Fruit fly (Drosophila melanogaster) whole organism, adult: ENCODE results near the gene eIF3l.

Experiments used
- CG11617 ChIP-seq: fragments of 200-800 bp; sonication (Bioruptor generic); optimal IDR thresholded peaks from 2 replicates; lab custom pipeline; 2017; ENCODE audit warnings: mild to moderate bottlenecking, missing biosample characterization, missing genetic modification reagents, missing genetic modification characterization
- CG12768 ChIP-seq: fragments of 200-800 bp; sonication (Bioruptor generic); optimal IDR thresholded peaks from 2 replicates; lab custom pipeline; 2017; ENCODE audit warnings: missing biosample characterization, missing genetic modification characterization, mild to moderate bottlenecking, moderate library complexity, missing genetic modification reagents
- CG14711 ChIP-seq: fragments of 200-800 bp; sonication (Bioruptor generic); optimal IDR thresholded peaks from 2 replicates; lab custom pipeline; 2018; ENCODE audit warnings: missing biosample characterization, mild to moderate bottlenecking, missing genetic modification characterization, moderate library complexity
- CG1620 ChIP-seq: fragments of 200-800 bp; sonication (Bioruptor generic); optimal IDR thresholded peaks from 2 replicates; lab custom pipeline; 2016; ENCODE audit warnings: missing biosample characterization, missing genetic modification characterization
- CG33017 ChIP-seq: fragments of 200-800 bp; sonication (Bioruptor generic); optimal IDR thresholded peaks from 2 replicates; lab custom pipeline; 2018; ENCODE audit warnings: missing biosample characterization, mild to moderate bottlenecking, missing genetic modification characterization, moderate library complexity
- CG5204 ChIP-seq: fragments of 200-800 bp; sonication (Bioruptor generic); optimal IDR thresholded peaks from 2 replicates; lab custom pipeline; 2016; ENCODE audit warnings: missing biosample characterization, missing genetic modification characterization
- CG7045 ChIP-seq: fragments of 200-800 bp; sonication (Bioruptor generic); optimal IDR thresholded peaks from 2 replicates; lab custom pipeline; 2017; ENCODE audit warnings: missing biosample characterization, mild to moderate bottlenecking, missing genetic modification characterization
- CG7101 ChIP-seq: fragments of 200-800 bp; sonication (Bioruptor generic); optimal IDR thresholded peaks from 2 replicates; lab custom pipeline; 2018; ENCODE audit warnings: missing biosample characterization, mild to moderate bottlenecking, missing genetic modification characterization, moderate library complexity
- Clk ChIP-seq: fragments of 200-800 bp; sonication (Bioruptor generic); optimal IDR thresholded peaks from 2 replicates; lab custom pipeline; 2017; ENCODE audit warnings: missing biosample characterization, missing genetic modification characterization
- Crg-1 ChIP-seq: fragments of 200-800 bp; sonication (Bioruptor generic); optimal IDR thresholded peaks from 2 replicates; lab custom pipeline; 2016; ENCODE audit warnings: missing biosample characterization, missing genetic modification characterization
- Hr96 ChIP-seq: fragments of 200-800 bp; sonication (Bioruptor generic); optimal IDR thresholded peaks from 2 replicates; lab custom pipeline; 2016; ENCODE audit warnings: missing biosample characterization, missing genetic modification characterization
- Mnt ChIP-seq: fragments of 200-800 bp; sonication (Bioruptor generic); optimal IDR thresholded peaks from 2 replicates; lab custom pipeline; 2016; ENCODE audit warnings: missing biosample characterization, mild to moderate bottlenecking, missing genetic modification characterization
- bab1 ChIP-seq: fragments of 200-800 bp; sonication (Bioruptor generic); optimal IDR thresholded peaks from 3 replicates; lab custom pipeline; 2019; ENCODE audit warnings: missing biosample characterization, mild to moderate bottlenecking, missing genetic modification characterization, moderate library complexity
- cic ChIP-seq: fragments of 200-800 bp; sonication (Bioruptor generic); optimal IDR thresholded peaks from 2 replicates; lab custom pipeline; 2017; ENCODE audit warnings: missing biosample characterization, mild to moderate bottlenecking, missing genetic modification characterization, moderate library complexity
- cnc ChIP-seq, 2 experiments: fragments of >200 bp; optimal IDR thresholded peaks; 2 replicates each; lab custom pipeline; 2017
- kay ChIP-seq: fragments of 200-800 bp; sonication (Bioruptor generic); peaks from one replicate; lab custom pipeline; 2016; ENCODE audit warnings: missing biosample characterization, missing genetic modification characterization, borderline replicate concordance
- ovo ChIP-seq: fragments of 200-800 bp; sonication (Bioruptor generic); optimal IDR thresholded peaks from 2 replicates; lab custom pipeline; 2016; ENCODE audit warnings: missing biosample characterization, missing genetic modification characterization
- pad ChIP-seq: fragments of 200-800 bp; sonication (Bioruptor generic); optimal IDR thresholded peaks from 3 replicates; lab custom pipeline; 2017; ENCODE audit warnings: missing biosample characterization, missing genetic modification characterization, mild to moderate bottlenecking, moderate library complexity, missing genetic modification reagents
- tj ChIP-seq: fragments of 200-800 bp; sonication (Bioruptor generic); optimal IDR thresholded peaks from 3 replicates; lab custom pipeline; 2017; ENCODE audit warnings: missing biosample characterization, mild to moderate bottlenecking, missing genetic modification characterization, moderate library complexity
- toe ChIP-seq: fragments of 200-800 bp; sonication (Bioruptor generic); optimal IDR thresholded peaks from 2 replicates; lab custom pipeline; 2016; ENCODE audit warnings: missing biosample characterization, missing genetic modification characterization

eIF3l gene

dm6 chr3L:12162156-12162682, 16.3 kb upstream of the eIF3l start:
- TF ChIP-seq CG7101 (tag; lab: Kevin White, UChicago) (no peak), cnc (optimal IDR thresholded peaks at IDR 0.05; lab: Kevin White, UChicago) (no peak), kay (GFP tag; lab: Kevin White, UChicago) (no peak)

DNA sequence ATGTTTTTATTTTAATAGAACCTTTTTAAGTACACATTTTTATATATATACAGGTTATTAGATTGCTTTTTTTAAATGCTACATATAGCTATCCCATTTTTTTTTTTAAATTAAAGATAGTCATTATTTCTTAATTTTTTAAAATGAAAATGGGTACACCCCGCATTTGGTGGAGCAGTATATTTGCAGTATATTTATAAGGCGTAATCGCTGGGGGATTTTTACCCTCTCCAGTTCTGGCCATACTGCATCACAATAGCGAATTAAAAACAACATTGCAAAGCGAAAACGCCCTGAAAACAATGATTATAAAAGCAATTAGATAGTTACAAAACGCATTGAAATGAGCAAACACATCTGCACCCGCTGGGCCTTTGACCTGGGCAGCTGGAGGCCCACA, 3.1 kb upstream of the eIF3l start, which contains the start of gene CG32099:
TSS of gene CG32099 (plus strand) at position 250 of the 400 bp plus-strand sequence.
- TF ChIP-seq pad (no peak), CG14711 (peak; percentile 13), CG7101 (tag; lab: Kevin White, UChicago) (no peak)

dm6 chr3L:12146970-12147369, 1.1 kb upstream of the eIF3l start:
- TF ChIP-seq Mnt (peak; percentile 30), Clk (GFP tag; lab: Kevin White, UChicago) (no peak), ovo (GFP tag; lab: Kevin White, UChicago) (peak; percentile 48)

DNA sequence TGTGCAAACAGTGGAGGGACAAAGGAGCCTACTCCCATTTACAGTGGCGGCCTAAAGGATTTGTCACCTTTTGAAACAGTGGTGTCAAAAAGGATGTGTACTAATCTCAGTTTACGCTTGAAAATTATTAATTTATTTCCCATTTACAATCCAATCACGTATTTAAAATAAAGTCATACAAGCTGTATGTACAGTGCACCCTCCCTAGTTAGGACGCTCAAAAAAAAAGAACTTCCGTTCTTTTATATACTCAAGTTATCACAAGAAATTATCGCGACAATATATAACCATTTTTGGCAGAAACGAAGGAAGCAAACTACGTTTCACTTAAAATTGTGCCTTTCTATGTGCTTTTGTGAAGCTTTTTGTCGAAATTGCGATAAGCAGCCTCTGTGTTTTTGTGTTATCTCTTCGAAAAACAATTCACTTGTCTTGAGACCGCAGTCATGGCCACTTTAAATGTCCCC, 6.6 kb downstream of the eIF3l start:
- no peak for TF ChIP-seq ovo (GFP tag; lab: Kevin White, UChicago)
- peak; percentile 35 for TF ChIP-seq CG14711
- TF ChIP-seq pad: peak; percentile 7
- peak; percentile 29 for TF ChIP-seq CG7101 (tag; lab: Kevin White, UChicago)
- no peak for TF ChIP-seq toe (GFP tag; lab: Kevin White, UChicago)
- no peak for TF ChIP-seq Mnt
- TF ChIP-seq CG7045 (GFP tag; lab: Kevin White, UChicago): peak; percentile 49
- TF ChIP-seq kay (GFP tag; lab: Kevin White, UChicago): no peak
- TF ChIP-seq bab1 (GFP tag; lab: Kevin White, UChicago): no peak
- peak; percentile 19 for TF ChIP-seq CG11617 (GFP tag; lab: Kevin White, UChicago)
- TF ChIP-seq cnc (optimal IDR thresholded peaks at IDR 0.05; lab: Kevin White, UChicago): no peak
- peak; percentile 26 for TF ChIP-seq CG1620 (GFP tag; lab: Kevin White, UChicago)
- no peak for TF ChIP-seq tj (GFP tag; lab: Kevin White, UChicago)
- TF ChIP-seq Clk (GFP tag; lab: Kevin White, UChicago): no peak
- no peak for TF ChIP-seq CG5204 (GFP tag; lab: Kevin White, UChicago)
- TF ChIP-seq Crg-1 (GFP tag; lab: Kevin White, UChicago): peak; percentile 12
- TF ChIP-seq CG33017: peak; percentile 33
- TF ChIP-seq CG12768: no peak
- no peak for TF ChIP-seq cic (GFP tag; lab: Kevin White, UChicago)
- TF ChIP-seq Hr96 (GFP tag; lab: Kevin White, UChicago): no peak

- TF ChIP-seq CG14711 (peak; percentile 68), bab1 (GFP tag; lab: Kevin White, UChicago) (peak; percentile 69), CG12768 (peak; percentile 88), kay (GFP tag; lab: Kevin White, UChicago) (no peak), toe (GFP tag; lab: Kevin White, UChicago) (peak; percentile 94), cic (GFP tag; lab: Kevin White, UChicago) (peak; percentile 48), CG33017 (peak; percentile 73), Crg-1 (GFP tag; lab: Kevin White, UChicago) (peak; percentile 77), CG11617 (GFP tag; lab: Kevin White, UChicago) (peak; percentile 85), Hr96 (GFP tag; lab: Kevin White, UChicago) (peak; percentile 88), pad (peak; percentile 70), ovo (GFP tag; lab: Kevin White, UChicago) (peak; percentile 61), cnc (optimal IDR thresholded peaks at IDR 0.05; lab: Kevin White, UChicago) (no peak), Mnt (peak; percentile 73), CG5204 (GFP tag; lab: Kevin White, UChicago) (no peak), CG1620 (GFP tag; lab: Kevin White, UChicago) (peak; percentile 85), CG7101 (tag; lab: Kevin White, UChicago) (peak; percentile 83), tj (GFP tag; lab: Kevin White, UChicago) (peak; percentile 90), Clk (GFP tag; lab: Kevin White, UChicago) (peak; percentile 85), CG7045 (GFP tag; lab: Kevin White, UChicago) (peak; percentile 87)
These were observed 7.6 kb downstream of the eIF3l start, which contains the start of the genes ND-SGDH and RhoGAP68F for dm6 chr3L:12138113-12138899. TSS of gene ND-SGDH (minus strand) at chr3L:12138584. TSS of gene RhoGAP68F (plus strand) at chr3L:12138868.

DNA sequence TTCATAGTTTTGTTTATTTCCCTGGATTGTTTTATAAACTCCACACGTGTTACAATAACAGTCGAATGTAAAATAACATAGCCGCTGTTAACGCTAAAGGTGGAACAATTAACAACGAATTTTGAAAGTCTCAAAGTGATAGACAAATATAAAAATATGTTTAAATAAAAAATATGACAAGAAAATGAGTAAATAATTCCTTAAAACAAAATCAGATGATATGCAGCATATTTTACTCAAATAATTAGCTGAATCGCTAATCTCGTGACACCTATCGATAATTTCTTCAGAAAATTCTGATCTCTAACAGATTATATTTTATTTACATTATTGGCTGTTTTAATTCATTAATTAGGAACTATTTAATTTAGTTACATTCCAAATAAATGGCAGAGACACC, 9.3 kb downstream of the eIF3l start, which contains the start of the genes CG5645 and Atg12:
TSS of gene CG5645 (minus strand) at position 77 of the 400 bp plus-strand sequence.
TSS of gene Atg12 (plus strand) at position 338 of the 400 bp plus-strand sequence.
- TF ChIP-seq CG5204 (GFP tag; lab: Kevin White, UChicago) (no peak), kay (GFP tag; lab: Kevin White, UChicago) (no peak), Clk (GFP tag; lab: Kevin White, UChicago) (peak; percentile 1), bab1 (GFP tag; lab: Kevin White, UChicago) (peak; percentile 93), CG7101 (tag; lab: Kevin White, UChicago) (peak; percentile 83), CG1620 (GFP tag; lab: Kevin White, UChicago) (peak; percentile 51), toe (GFP tag; lab: Kevin White, UChicago) (peak; percentile 50), CG11617 (GFP tag; lab: Kevin White, UChicago) (peak; percentile 68), CG7045 (GFP tag; lab: Kevin White, UChicago) (peak; percentile 74), ovo (GFP tag; lab: Kevin White, UChicago) (no peak), Crg-1 (GFP tag; lab: Kevin White, UChicago) (no peak), tj (GFP tag; lab: Kevin White, UChicago) (peak; percentile 46), Hr96 (GFP tag; lab: Kevin White, UChicago) (peak; percentile 24), CG33017 (peak; percentile 55), cic (GFP tag; lab: Kevin White, UChicago) (no peak), cnc (optimal IDR thresholded peaks at IDR 0.05; lab: Kevin White, UChicago) (no peak), CG14711 (peak; percentile 84), Mnt (peak; percentile 75), pad (peak; percentile 4), CG12768 (peak; percentile 67)
